Fruit fly (Drosophila melanogaster): ENCODE data around the gene ERp44.
A peak's percentile ranks its signal among the peaks of the same experiment; 100 is the strongest.

ERp44 gene

DNA sequence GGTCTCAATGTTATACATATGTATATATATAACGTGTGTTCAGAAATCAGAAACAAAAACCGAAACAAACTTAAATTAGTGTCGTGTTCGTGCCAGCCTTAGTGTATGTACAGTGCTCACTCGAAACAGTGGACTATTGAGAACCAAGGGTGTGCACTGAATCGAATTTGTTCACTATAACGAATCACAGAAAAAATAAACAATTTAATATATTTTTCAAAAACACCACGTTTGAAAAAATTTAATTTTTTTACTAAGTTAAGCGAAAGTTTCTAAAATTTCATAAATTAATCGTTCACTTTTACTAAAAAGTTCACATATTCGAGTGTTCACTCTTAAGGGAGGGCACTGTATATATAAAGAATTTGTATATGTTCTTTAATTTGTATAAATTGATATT lies 12.3 kb downstream of the ERp44 start (continued):
- TF ChIP-seq CG14965 (GFP tag; optimal IDR thresholded peaks at IDR 0.05; ENCODE audit: borderline replicate concordance) (no peak), CG13424 (tag; optimal IDR thresholded peaks at IDR 0.05) (peak; percentile 37), CG9932 (GFP tag; IDR thresholded peaks at IDR 0.05) (peak; percentile 24; the same call in 1 of the 2 replicates), CG11504 (tag; optimal IDR thresholded peaks at IDR 0.05) (peak; percentile 51), CoRest (tag; optimal IDR thresholded peaks at IDR 0.05) (no peak), gfzf (GFP tag; optimal IDR thresholded peaks at IDR 0.05) (no peak), gt (GFP tag; IDR thresholded peaks at IDR 0.05) (no peak), HmgD (GFP tag; optimal IDR thresholded peaks at IDR 0.05) (no peak), CG6765 (GFP tag; optimal IDR thresholded peaks at IDR 0.05) (no peak), nerfin-2 (GFP tag; IDR thresholded peaks at IDR 0.05; ENCODE audit: partially characterized antibody) (no peak), MTF-1 (GFP tag; optimal IDR thresholded peaks at IDR 0.05; ENCODE audit: borderline replicate concordance) (no peak), unpg (GFP tag; optimal IDR thresholded peaks at IDR 0.05) (peak; percentile 50), dati (GFP tag; IDR thresholded peaks at IDR 0.05) (no peak), esg (GFP tag; conservative IDR thresholded peaks at IDR 0.05) (0 out of 2 replicates have a peak, but pooled peaks have one; percentile 9), CG16863 (GFP tag; optimal IDR thresholded peaks at IDR 0.05) (no peak), CG4424 (GFP tag; optimal IDR thresholded peaks at IDR 0.05) (peak; percentile 32), Hr39 (optimal IDR thresholded peaks at IDR 0.05) (no peak), CG10366 (GFP tag; IDR thresholded peaks at IDR 0.05) (peak; percentile 14; the same call in 1 of the 2 replicates), dysf (GFP tag; IDR thresholded peaks at IDR 0.05) (0 out of 3 replicates have a peak, but pooled peaks have one; percentile 13), CG11456 (GFP tag; IDR thresholded peaks at IDR 0.05) (0 out of 3 replicates have a peak, but pooled peaks have one; percentile 5), cad (GFP tag; optimal IDR thresholded peaks at IDR 0.05) (no peak), Hr51 (GFP tag; optimal IDR thresholded peaks at IDR 0.05) (peak in 1 of 2 experiments; percentile 35), CG9727 (GFP tag; optimal IDR thresholded peaks at IDR 0.05) (peak; percentile 19), Doc2 (GFP tag; IDR thresholded peaks at IDR 0.05) (no peak), Sox102F (GFP tag; optimal IDR thresholded peaks at IDR 0.05) (no peak), sug (tag; optimal IDR thresholded peaks at IDR 0.05) (peak; percentile 4), CG8388 (GFP tag; optimal IDR thresholded peaks at IDR 0.05) (peak; percentile 19), CG13624 (GFP tag; optimal IDR thresholded peaks at IDR 0.05) (no peak), CG2199 (GFP tag; IDR thresholded peaks at IDR 0.05) (no peak), Ravus (GFP tag; IDR thresholded peaks at IDR 0.05) (no peak), bigmax (GFP tag; optimal IDR thresholded peaks at IDR 0.05) (no peak), Rfx (GFP tag; IDR thresholded peaks at IDR 0.05) (0 out of 2 replicates have a peak, but pooled peaks have one; percentile 25), B-H1 (GFP tag; IDR thresholded peaks at IDR 0.05) (0 out of 3 replicates have a peak, but pooled peaks have one; percentile 15), CG32532 (GFP tag; IDR thresholded peaks at IDR 0.05) (peak; percentile 19; the same call in 1 of the 2 replicates), CG3281 (GFP tag; optimal IDR thresholded peaks at IDR 0.05) (peak; percentile 9), Hsf (GFP tag; optimal IDR thresholded peaks at IDR 0.05) (peak; percentile 16), Dref (GFP tag; IDR thresholded peaks at IDR 0.05) (no peak), Adf1 (GFP tag; IDR thresholded peaks at IDR 0.05) (no peak), CG12104 (GFP tag; optimal IDR thresholded peaks at IDR 0.05) (peak; percentile 6), D19B (GFP tag; optimal IDR thresholded peaks at IDR 0.05) (no peak), CG12236 (GFP tag; optimal IDR thresholded peaks at IDR 0.05) (no peak), Hmr (GFP tag; optimal IDR thresholded peaks at IDR 0.05) (peak; percentile 40), Drgx (GFP tag; IDR thresholded peaks at IDR 0.05) (0 out of 2 replicates have a peak, but pooled peaks have one; percentile 11), cwo (GFP tag; optimal IDR thresholded peaks at IDR 0.05) (no peak), row (GFP tag; IDR thresholded peaks at IDR 0.05) (peak; percentile 77), Dbx (GFP tag; IDR thresholded peaks at IDR 0.05) (no peak), CG14441 (GFP tag; IDR thresholded peaks at IDR 0.05) (no peak), jumu (GFP tag; optimal IDR thresholded peaks at IDR 0.05) (no peak), Gug (GFP tag; IDR thresholded peaks at IDR 0.05) (no peak), CG17385 (GFP tag; optimal IDR thresholded peaks at IDR 0.05) (peak; percentile 29), knrl (GFP tag; IDR thresholded peaks at IDR 0.05; ENCODE audit: partially characterized antibody) (no peak), h (optimal IDR thresholded peaks at IDR 0.05) (no peak)

Data from whole organism, embryonic.